Worm (Caenorhabditis elegans) whole organism, L2 larva: Measurements from ENCODE around the gene K09C4.2.
A peak's percentile ranks its signal among the peaks of the same experiment; 100 is the strongest.

Experiments
- C34F6.9 ChIP-seq: fragments of 150-350 bp; optimal IDR thresholded peaks from 2 replicates; lab custom pipeline; 2014; ENCODE audit warnings: missing biosample characterization, missing genetic modification characterization
- R02D3.7 ChIP-seq: fragments of 150-350 bp; optimal IDR thresholded peaks from 2 replicates; lab custom pipeline; 2014; ENCODE audit warnings: missing biosample characterization, missing genetic modification characterization
- Y55F3AM.14 ChIP-seq: fragments of 200-800 bp; sonication (Bioruptor generic); optimal IDR thresholded peaks from 2 replicates; lab custom pipeline; 2018; ENCODE audit warnings: mild to moderate bottlenecking, missing genetic modification characterization, missing compliant biosample characterization
- ZK546.5 ChIP-seq: sonication (generic microtip); optimal IDR thresholded peaks from 2 replicates; lab custom pipeline; 2017; ENCODE audit warnings: missing biosample characterization, missing genetic modification characterization
- alr-1 ChIP-seq: fragments of 150-350 bp; optimal IDR thresholded peaks from 2 replicates; lab custom pipeline; 2014; ENCODE audit warnings: missing biosample characterization, missing genetic modification characterization
- aly-2 ChIP-seq: fragments of 150-350 bp; optimal IDR thresholded peaks from 2 replicates; lab custom pipeline; 2014; ENCODE audit warnings: missing biosample characterization, missing genetic modification characterization
- ama-1 ChIP-seq: fragments of 150-350 bp; optimal IDR thresholded peaks from 2 replicates; lab custom pipeline; 2018; ENCODE audit warnings: inconsistent platforms
- ceh-16 ChIP-seq: fragments of 150-350 bp; optimal IDR thresholded peaks from 2 replicates; lab custom pipeline; 2014; ENCODE audit warnings: missing biosample characterization, missing genetic modification characterization
- ceh-82 ChIP-seq: fragments of 150-350 bp; optimal IDR thresholded peaks from 2 replicates; lab custom pipeline; 2014; ENCODE audit warnings: missing biosample characterization, missing genetic modification characterization
- crh-2 ChIP-seq: sonication (generic microtip); optimal IDR thresholded peaks from 2 replicates; lab custom pipeline; 2017; ENCODE audit warnings: missing biosample characterization, missing genetic modification characterization
- dmd-4 ChIP-seq: sonication (generic microtip); optimal IDR thresholded peaks from 2 replicates; lab custom pipeline; 2017; ENCODE audit warnings: missing biosample characterization, missing genetic modification characterization
- egl-27 ChIP-seq: sonication (generic microtip); optimal IDR thresholded peaks from 3 replicates; lab custom pipeline; 2017; ENCODE audit warnings: missing biosample characterization, missing genetic modification reagents, missing genetic modification characterization
- elt-1 ChIP-seq: fragments of 150-350 bp; optimal IDR thresholded peaks from 2 replicates; lab custom pipeline; 2014; ENCODE audit warnings: missing biosample characterization, missing genetic modification characterization
- elt-3 ChIP-seq: sonication (generic microtip); optimal IDR thresholded peaks from 2 replicates; lab custom pipeline; 2017; ENCODE audit warnings: missing biosample characterization, missing genetic modification characterization
- fos-1 ChIP-seq: fragments of 150-350 bp; optimal IDR thresholded peaks from 2 replicates; lab custom pipeline; 2014; ENCODE audit warnings: missing biosample characterization, missing genetic modification characterization
- gmeb-1 ChIP-seq: fragments of 150-350 bp; optimal IDR thresholded peaks from 2 replicates; lab custom pipeline; 2014; ENCODE audit warnings: missing biosample characterization, missing genetic modification characterization
- lin-11 ChIP-seq: fragments of 150-350 bp; sonication (generic microtip); optimal IDR thresholded peaks from 2 replicates; lab custom pipeline; 2014; ENCODE audit warnings: missing biosample characterization, missing genetic modification characterization, inconsistent platforms, mixed read lengths
- lin-13 ChIP-seq: fragments of 150-350 bp; optimal IDR thresholded peaks from 2 replicates; lab custom pipeline; 2014; ENCODE audit warnings: missing biosample characterization, missing genetic modification reagents, missing genetic modification characterization
- lsy-2 ChIP-seq, 2 experiments: fragments of 150-350 bp in 1 of 2; sonication (generic microtip) in 1 of 2; optimal IDR thresholded peaks; 2 replicates each; lab custom pipeline; 2014 to 2017; ENCODE audit warnings: missing biosample characterization in 2 of 2, missing genetic modification characterization in 2 of 2
- mab-5 ChIP-seq: fragments of 150-350 bp; optimal IDR thresholded peaks from 2 replicates; lab custom pipeline; 2014; ENCODE audit warnings: missing biosample characterization, missing genetic modification characterization
- mdl-1 ChIP-seq, 2 experiments: fragments of 150-350 bp in 1 of 2; sonication (generic microtip) in 1 of 2; optimal IDR thresholded peaks; 2 replicates each; lab custom pipeline; 2017; ENCODE audit warnings: missing biosample characterization in 2 of 2, missing genetic modification characterization in 2 of 2
- nhr-11 ChIP-seq: fragments of 150-350 bp; optimal IDR thresholded peaks from 2 replicates; lab custom pipeline; 2014; ENCODE audit warnings: missing biosample characterization, missing genetic modification characterization
- nhr-129 ChIP-seq: fragments of 150-350 bp; optimal IDR thresholded peaks from 2 replicates; lab custom pipeline; 2014; ENCODE audit warnings: missing biosample characterization, missing genetic modification characterization
- nhr-21 ChIP-seq: fragments of 150-350 bp; optimal IDR thresholded peaks from 2 replicates; lab custom pipeline; 2014; ENCODE audit warnings: missing biosample characterization, missing genetic modification characterization
- nhr-23 ChIP-seq: fragments of 150-350 bp; optimal IDR thresholded peaks from 2 replicates; lab custom pipeline; 2014; ENCODE audit warnings: missing biosample characterization, missing genetic modification reagents, missing genetic modification characterization
- nhr-237 ChIP-seq: fragments of 150-350 bp; optimal IDR thresholded peaks from 2 replicates; lab custom pipeline; 2014; ENCODE audit warnings: missing biosample characterization, missing genetic modification characterization
- nhr-25 ChIP-seq: fragments of 150-350 bp; sonication (generic microtip); optimal IDR thresholded peaks from 3 replicates; lab custom pipeline; 2014; ENCODE audit warnings: missing biosample characterization, missing genetic modification characterization
- nhr-6 ChIP-seq: fragments of 150-350 bp; optimal IDR thresholded peaks from 2 replicates; lab custom pipeline; 2014; ENCODE audit warnings: missing biosample characterization, missing genetic modification characterization
- nhr-77 ChIP-seq: fragments of 150-350 bp; optimal IDR thresholded peaks from 2 replicates; lab custom pipeline; 2014; ENCODE audit warnings: missing biosample characterization, missing genetic modification characterization
- peb-1 ChIP-seq: fragments of 150-350 bp; optimal IDR thresholded peaks from 2 replicates; lab custom pipeline; 2014; ENCODE audit warnings: missing biosample characterization, missing genetic modification characterization
- sem-4 ChIP-seq: fragments of 150-350 bp; optimal IDR thresholded peaks from 2 replicates; lab custom pipeline; 2014; ENCODE audit warnings: missing biosample characterization, missing genetic modification reagents, missing genetic modification characterization
- skn-1 ChIP-seq: sonication (generic microtip); optimal IDR thresholded peaks from 2 replicates; lab custom pipeline; 2017; ENCODE audit warnings: missing biosample characterization, missing genetic modification characterization
- sma-3 ChIP-seq: sonication (generic microtip); optimal IDR thresholded peaks from 2 replicates; lab custom pipeline; 2016; ENCODE audit warnings: missing genetic modification reagents, missing genetic modification characterization, missing compliant biosample characterization
- sma-9 ChIP-seq, 2 experiments: fragments of 150-350 bp in 1 of 2; sonication (generic microtip) in 1 of 2; optimal IDR thresholded peaks; 2 replicates each; lab custom pipeline; 2014 to 2016; ENCODE audit warnings: missing genetic modification characterization in 2 of 2, mild to moderate bottlenecking in 1 of 2, missing biosample characterization in 1 of 2, missing compliant biosample characterization in 1 of 2, missing genetic modification reagents in 1 of 2, moderate library complexity in 1 of 2
- snpc-4 ChIP-seq: fragments of 150-350 bp; optimal IDR thresholded peaks from 2 replicates; lab custom pipeline; 2014; ENCODE audit warnings: missing biosample characterization, missing genetic modification characterization
- unc-39 ChIP-seq: fragments of 150-350 bp; optimal IDR thresholded peaks from 2 replicates; lab custom pipeline; 2014; ENCODE audit warnings: missing biosample characterization, missing genetic modification characterization
- zag-1 ChIP-seq: fragments of 150-350 bp; optimal IDR thresholded peaks from 2 replicates; lab custom pipeline; 2014; ENCODE audit warnings: missing biosample characterization, missing genetic modification characterization
- ztf-1 ChIP-seq: fragments of 200-800 bp; sonication (Bioruptor generic); conservative IDR thresholded peaks from 2 replicates; pipeline ENCODE4 v1.3.6; 2022; ENCODE audit warnings: missing genetic modification characterization, missing compliant biosample characterization
- ztf-11 ChIP-seq: sonication (generic microtip); optimal IDR thresholded peaks from 2 replicates; lab custom pipeline; 2017; ENCODE audit warnings: missing biosample characterization, missing genetic modification characterization
- ztf-4 ChIP-seq: fragments of 150-350 bp; optimal IDR thresholded peaks from 2 replicates; lab custom pipeline; 2014; ENCODE audit warnings: missing biosample characterization, missing genetic modification characterization

Gene K09C4.2

ce11 chrX:3256784-3257493 is 39.3 kb upstream of the K09C4.2 start, which contains the start of gene lbp-3 (continued):
- TF ChIP-seq nhr-25 (tag; lab: Kevin White, UChicago) = no peak
- peak; percentile 17 for TF ChIP-seq sma-3 (GFP tag; lab: Kevin White, UChicago)
- no peak for TF ChIP-seq aly-2 (tag; lab: Kevin White, UChicago)
- TF ChIP-seq egl-27 (tag; lab: Kevin White, UChicago) = no peak
- TF ChIP-seq lin-11 (tag; lab: Kevin White, UChicago) = no peak
- no peak for TF ChIP-seq R02D3.7 (tag; lab: Kevin White, UChicago)
- no peak for TF ChIP-seq ztf-4 (tag; lab: Kevin White, UChicago)
- TF ChIP-seq ama-1 (lab: Kevin White, UChicago) = no peak
- peak in 1 of 2 experiments; percentile 30 for TF ChIP-seq lsy-2 (tag; optimal IDR thresholded peaks at IDR 0.05; lab: Kevin White, UChicago)
- no peak for TF ChIP-seq ztf-1 (GFP tag; lab: Robert Waterston, UW)
- no peak for TF ChIP-seq nhr-21
- no peak for TF ChIP-seq nhr-237
- TF ChIP-seq sem-4 (tag; lab: Kevin White, UChicago) = no peak
- TF ChIP-seq ZK546.5 (tag; lab: Kevin White, UChicago) = no peak
- TF ChIP-seq crh-2 (tag; lab: Kevin White, UChicago) = peak; percentile 85
- no peak for TF ChIP-seq nhr-6 (tag; lab: Kevin White, UChicago)
- TF ChIP-seq snpc-4 = no peak
- TF ChIP-seq mab-5 = peak; percentile 53
- TF ChIP-seq nhr-11 = no peak
- no peak for TF ChIP-seq elt-1 (tag; lab: Kevin White, UChicago)
- peak; percentile 98 for TF ChIP-seq fos-1 (tag; lab: Kevin White, UChicago)

- TF ChIP-seq nhr-77 (tag; lab: Kevin White, UChicago) (no peak), lin-13 (GFP tag; lab: Kevin White, UChicago) (no peak), crh-2 (tag; lab: Kevin White, UChicago) (no peak), lin-11 (tag; lab: Kevin White, UChicago) (no peak), ZK546.5 (tag; lab: Kevin White, UChicago) (no peak), sem-4 (tag; lab: Kevin White, UChicago) (no peak), lsy-2 (tag; optimal IDR thresholded peaks at IDR 0.05; lab: Kevin White, UChicago) (no peak), mab-5 (no peak), skn-1 (tag; lab: Kevin White, UChicago) (no peak), ztf-1 (GFP tag; lab: Robert Waterston, UW) (no peak), nhr-237 (no peak), mdl-1 (tag; optimal IDR thresholded peaks at IDR 0.05; lab: Kevin White, UChicago) (no peak)
Measured at ce11 chrX:3258842-3259241, 37.4 kb upstream of the K09C4.2 start, which contains the start of gene lbp-1. Gene lbp-1, plus strand, starts transcription at chrX:3259142.

- no peak for TF ChIP-seq nhr-237
- TF ChIP-seq mab-5 = peak; percentile 3
- TF ChIP-seq ztf-11 (tag; lab: Kevin White, UChicago) = no peak
- no peak for TF ChIP-seq nhr-23 (tag; lab: Kevin White, UChicago)
- TF ChIP-seq R02D3.7 (tag; lab: Kevin White, UChicago) = no peak
- TF ChIP-seq egl-27 (tag; lab: Kevin White, UChicago) = no peak
- no peak for TF ChIP-seq ceh-16 (tag; lab: Kevin White, UChicago)
- peak; percentile 53 for TF ChIP-seq nhr-129 (tag; lab: Kevin White, UChicago)
- no peak for TF ChIP-seq snpc-4
- no peak for TF ChIP-seq ztf-4 (tag; lab: Kevin White, UChicago)
- no peak for TF ChIP-seq C34F6.9 (tag; lab: Kevin White, UChicago)
Measured at ce11 chrX:3260509-3260908, 35.8 kb upstream of the K09C4.2 start, which contains the start of gene lbp-2. Gene lbp-2, plus strand, starts transcription at chrX:3260610.

ce11 chrX:3262600-3262999 is 33.7 kb upstream of the K09C4.2 start, which contains the start of gene fbxb-71:
Gene fbxb-71, plus strand, starts transcription at chrX:3262900.
- TF ChIP-seq elt-3 (tag; lab: Kevin White, UChicago) (no peak), egl-27 (tag; lab: Kevin White, UChicago) (no peak), sma-9 (GFP tag; optimal IDR thresholded peaks at IDR 0.05; lab: Kevin White, UChicago) (no peak), sma-9 (tag; optimal IDR thresholded peaks at IDR 0.05; lab: Kevin White, UChicago) (no peak), alr-1 (no peak), zag-1 (no peak), gmeb-1 (tag; lab: Kevin White, UChicago) (no peak), lsy-2 (tag; optimal IDR thresholded peaks at IDR 0.05; lab: Kevin White, UChicago) (no peak), snpc-4 (no peak), elt-1 (tag; lab: Kevin White, UChicago) (no peak), peb-1 (tag; lab: Kevin White, UChicago) (no peak), dmd-4 (tag; lab: Kevin White, UChicago) (no peak), ceh-82 (tag; lab: Kevin White, UChicago) (no peak), unc-39 (tag; lab: Kevin White, UChicago) (no peak), Y55F3AM.14 (GFP tag; lab: Kevin White, UChicago) (no peak), sma-3 (GFP tag; lab: Kevin White, UChicago) (no peak), nhr-129 (tag; lab: Kevin White, UChicago) (no peak)
